Fruit fly (Drosophila melanogaster) whole organism, embryonic: ENCODE results near the gene TwdlJ.
A peak's percentile ranks its signal among the peaks of the same experiment; 100 is the strongest.

Experiments used
- Aef1 ChIP-seq: fragments of 200-800 bp; sonication (Bioruptor generic); IDR thresholded peaks from 3 replicates; pipeline ENCODE4 v1.3.6; 2022; ENCODE audit warnings: missing biosample characterization, missing genetic modification characterization
- CG10431 ChIP-seq: fragments of 200-800 bp; sonication (Bioruptor generic); optimal IDR thresholded peaks from 3 replicates; lab custom pipeline; 2018; ENCODE audit warnings: missing biosample characterization, mild to moderate bottlenecking, missing genetic modification characterization
- CG10979 ChIP-seq: fragments of 200-800 bp; sonication (Bioruptor generic); optimal IDR thresholded peaks from 2 replicates; lab custom pipeline; 2018; ENCODE audit warnings: missing biosample characterization, mild to moderate bottlenecking, missing genetic modification characterization, moderate library complexity
- CG14710 ChIP-seq: fragments of 200-800 bp; sonication (Bioruptor generic); optimal IDR thresholded peaks from 3 replicates; lab custom pipeline; 2019; ENCODE audit warnings: missing biosample characterization, mild to moderate bottlenecking, missing genetic modification characterization, moderate library complexity
- CG14965 ChIP-seq: fragments of 200-800 bp; sonication (Bioruptor generic); optimal IDR thresholded peaks from 2 replicates; lab custom pipeline; 2016; ENCODE audit warnings: missing biosample characterization, missing genetic modification characterization, borderline replicate concordance
- CG15073 ChIP-seq: fragments of 200-800 bp; sonication (Bioruptor generic); optimal IDR thresholded peaks from 2 replicates; lab custom pipeline; 2016; ENCODE audit warnings: missing biosample characterization, missing genetic modification characterization
- CG1602 ChIP-seq: fragments of 200-800 bp; sonication (Bioruptor generic); optimal IDR thresholded peaks from 3 replicates; lab custom pipeline; 2016; ENCODE audit warnings: missing biosample characterization, missing genetic modification characterization
- CG16779 ChIP-seq: fragments of 200-800 bp; sonication (Bioruptor generic); IDR thresholded peaks from 2 replicates; pipeline ENCODE4 v1.3.6; 2022; ENCODE audit warnings: missing biosample characterization, missing genetic modification characterization
- CG17186 ChIP-seq: fragments of 200-800 bp; sonication (Bioruptor generic); optimal IDR thresholded peaks from 3 replicates; lab custom pipeline; 2017; ENCODE audit warnings: missing biosample characterization, missing genetic modification reagents, missing genetic modification characterization
- CG17385 ChIP-seq: fragments of 200-800 bp; sonication (Bioruptor generic); optimal IDR thresholded peaks from 3 replicates; lab custom pipeline; 2018; ENCODE audit warnings: missing biosample characterization, mild to moderate bottlenecking, missing genetic modification characterization
- CG17829 ChIP-seq: fragments of 200-800 bp; optimal IDR thresholded peaks from 2 replicates; lab custom pipeline; 2019; ENCODE audit warnings: missing biosample characterization, mild to moderate bottlenecking, missing genetic modification characterization, moderate library complexity
- CG2129 ChIP-seq: fragments of 200-800 bp; sonication (Bioruptor generic); IDR thresholded peaks from 2 replicates; pipeline ENCODE4 v1.3.6; 2022; ENCODE audit warnings: missing biosample characterization, missing genetic modification characterization; ENCODE audit not compliant: partially characterized antibody
- CG2199 ChIP-seq: fragments of 200-800 bp; sonication (Bioruptor generic); IDR thresholded peaks from 3 replicates; pipeline ENCODE4 v1.3.6; 2022; ENCODE audit warnings: missing biosample characterization, missing genetic modification characterization
- CG30403 ChIP-seq: fragments of 200-800 bp; sonication (Bioruptor generic); optimal IDR thresholded peaks from 3 replicates; lab custom pipeline; 2016; ENCODE audit warnings: missing biosample characterization, missing genetic modification characterization
- CG30431 ChIP-seq: fragments of 200-800 bp; sonication (Bioruptor generic); optimal IDR thresholded peaks from 2 replicates; lab custom pipeline; 2017; ENCODE audit warnings: missing biosample characterization, missing genetic modification characterization
- CG4424 ChIP-seq: fragments of 200-800 bp; sonication (Bioruptor generic); optimal IDR thresholded peaks from 3 replicates; lab custom pipeline; 2016; ENCODE audit warnings: missing biosample characterization, missing genetic modification characterization
- CG7271 ChIP-seq: fragments of 200-800 bp; sonication (Bioruptor generic); optimal IDR thresholded peaks from 2 replicates; lab custom pipeline; 2018; ENCODE audit warnings: missing biosample characterization, mild to moderate bottlenecking, missing genetic modification characterization, moderate library complexity
- CG9817 ChIP-seq: fragments of 200-800 bp; sonication (Bioruptor generic); optimal IDR thresholded peaks from 2 replicates; lab custom pipeline; 2018; ENCODE audit warnings: missing biosample characterization, mild to moderate bottlenecking, missing genetic modification characterization, moderate library complexity
- Camta ChIP-seq: fragments of 200-800 bp; sonication (Bioruptor generic); optimal IDR thresholded peaks from 2 replicates; lab custom pipeline; 2016; ENCODE audit warnings: missing biosample characterization, missing genetic modification characterization
- Dbx ChIP-seq: fragments of 200-800 bp; sonication (Bioruptor generic); IDR thresholded peaks from 3 replicates; pipeline ENCODE4 v1.3.6; 2022; ENCODE audit warnings: missing biosample characterization, missing genetic modification characterization
- Doc3 ChIP-seq: fragments of 200-800 bp; sonication (Bioruptor generic); IDR thresholded peaks from 3 replicates; pipeline ENCODE4 v1.3.6; 2022; ENCODE audit warnings: missing biosample characterization, missing genetic modification characterization; ENCODE audit not compliant: partially characterized antibody
- Dref ChIP-seq: fragments of 200-800 bp; sonication (Bioruptor generic); IDR thresholded peaks from 2 replicates; pipeline ENCODE4 v1.3.6; 2022; ENCODE audit warnings: missing biosample characterization, missing genetic modification characterization
- Hey ChIP-seq: fragments of 200-800 bp; sonication (Bioruptor generic); optimal IDR thresholded peaks from 3 replicates; lab custom pipeline; 2018; ENCODE audit warnings: missing biosample characterization, mild to moderate bottlenecking, missing genetic modification characterization
- Hr78 ChIP-seq, 2 experiments: fragments of 200-800 bp in 1 of 2; fragments of >200 bp in 1 of 2; sonication (Bioruptor generic) in 1 of 2; optimal IDR thresholded peaks; 2 replicates each; lab custom pipeline; 2017 to 2019; ENCODE audit warnings: missing biosample characterization in 2 of 2, missing genetic modification characterization in 2 of 2, mild to moderate bottlenecking in 1 of 2, moderate library complexity in 1 of 2
- Hsf ChIP-seq: fragments of 200-800 bp; sonication (Bioruptor generic); optimal IDR thresholded peaks from 3 replicates; lab custom pipeline; 2016; ENCODE audit warnings: missing biosample characterization, missing genetic modification characterization
- Mrtf ChIP-seq: fragments of 200-800 bp; sonication (Bioruptor generic); IDR thresholded peaks from 3 replicates; pipeline ENCODE4 v1.3.6; 2022; ENCODE audit warnings: missing biosample characterization, missing genetic modification characterization
- PHDP ChIP-seq: fragments of 200-800 bp; sonication (Bioruptor generic); optimal IDR thresholded peaks from 3 replicates; lab custom pipeline; 2018; ENCODE audit warnings: missing biosample characterization, mild to moderate bottlenecking, missing genetic modification characterization, moderate library complexity
- Pdp1 ChIP-seq, 2 experiments: fragments of 200-800 bp; sonication (Bioruptor generic); optimal IDR thresholded peaks; 3 replicates each; lab custom pipeline; 2016; ENCODE audit warnings: missing biosample characterization in 2 of 2, missing genetic modification characterization in 2 of 2, mild to moderate bottlenecking in 1 of 2, moderate library complexity in 1 of 2
- Ravus ChIP-seq: fragments of 200-800 bp; sonication (Bioruptor generic); IDR thresholded peaks from 2 replicates; pipeline ENCODE4 v1.3.6; 2022; ENCODE audit warnings: missing biosample characterization, missing genetic modification characterization
- az2 ChIP-seq: fragments of 200-800 bp; sonication (Bioruptor generic); optimal IDR thresholded peaks from 3 replicates; lab custom pipeline; 2016; ENCODE audit warnings: missing biosample characterization, missing genetic modification characterization
- bab2 ChIP-seq: fragments of 200-800 bp; sonication (Bioruptor generic); optimal IDR thresholded peaks from 2 replicates; lab custom pipeline; 2016; ENCODE audit warnings: missing biosample characterization, missing genetic modification characterization
- bbx ChIP-seq: fragments of 200-800 bp; sonication (Bioruptor generic); IDR thresholded peaks from 2 replicates; pipeline ENCODE4 v1.3.6; 2022; ENCODE audit warnings: missing biosample characterization, missing genetic modification characterization; ENCODE audit not compliant: partially characterized antibody
- chm ChIP-seq: fragments of 200-800 bp; sonication (Bioruptor generic); IDR thresholded peaks from 2 replicates; pipeline ENCODE4 v1.3.6; 2022; ENCODE audit warnings: missing biosample characterization, missing genetic modification characterization
- ci ChIP-seq: fragments of 200-800 bp; sonication (Bioruptor generic); IDR thresholded peaks from 3 replicates; pipeline ENCODE4 v1.3.6; 2022; ENCODE audit warnings: missing biosample characterization, missing genetic modification characterization
- exex ChIP-seq: fragments of 200-800 bp; sonication (Bioruptor generic); optimal IDR thresholded peaks from 4 replicates; lab custom pipeline; 2018; ENCODE audit warnings: missing biosample characterization, mild to moderate bottlenecking, missing genetic modification characterization, moderate library complexity
- fd64A ChIP-seq: fragments of 200-800 bp; sonication (Bioruptor generic); optimal IDR thresholded peaks from 3 replicates; lab custom pipeline; 2018; ENCODE audit warnings: missing biosample characterization, mild to moderate bottlenecking, missing genetic modification characterization
- klu ChIP-seq: fragments of 200-800 bp; sonication (Bioruptor generic); IDR thresholded peaks from 2 replicates; pipeline ENCODE4 v1.3.6; 2022; ENCODE audit warnings: missing biosample characterization, missing genetic modification characterization
- lab ChIP-seq: fragments of 200-800 bp; sonication (Bioruptor generic); optimal IDR thresholded peaks from 3 replicates; lab custom pipeline; 2017; ENCODE audit warnings: missing biosample characterization, missing genetic modification characterization, mild to moderate bottlenecking, moderate library complexity, missing genetic modification reagents
- mam ChIP-seq: fragments of 200-800 bp; sonication (Bioruptor generic); optimal IDR thresholded peaks from 3 replicates; lab custom pipeline; 2016; ENCODE audit warnings: missing biosample characterization, missing genetic modification characterization
- nmo ChIP-seq: fragments of 200-800 bp; sonication (Bioruptor generic); optimal IDR thresholded peaks from 2 replicates; lab custom pipeline; 2018; ENCODE audit warnings: missing biosample characterization, mild to moderate bottlenecking, missing genetic modification characterization, moderate library complexity
- pan ChIP-seq, 4 experiments: fragments of >200 bp in 3 of 4; fragments of 200-800 bp in 1 of 4; sonication (Bioruptor generic) in 1 of 4; optimal IDR thresholded peaks in 3 of 4; IDR thresholded peaks in 1 of 4; 2 replicates each; pipeline versions ENCODE4 v1.3.6 to Lab custom; 2017 to 2022; ENCODE audit warnings: missing biosample characterization in 2 of 4, missing genetic modification characterization in 2 of 4, mixed read lengths in 1 of 4
- salm ChIP-seq: fragments of 200-800 bp; sonication (Bioruptor generic); optimal IDR thresholded peaks from 2 replicates; lab custom pipeline; 2018; ENCODE audit warnings: missing biosample characterization, mild to moderate bottlenecking, missing genetic modification characterization
- scrt ChIP-seq: fragments of 200-800 bp; sonication (Bioruptor generic); optimal IDR thresholded peaks from 2 replicates; lab custom pipeline; 2018; ENCODE audit warnings: missing biosample characterization, mild to moderate bottlenecking, missing genetic modification characterization, moderate library complexity
- sisA ChIP-seq: fragments of 200-800 bp; sonication (Bioruptor generic); IDR thresholded peaks from 2 replicates; pipeline ENCODE4 v1.3.6; 2022; ENCODE audit warnings: missing biosample characterization, missing genetic modification characterization
- sqz ChIP-seq: fragments of 200-800 bp; sonication (Bioruptor generic); optimal IDR thresholded peaks from 3 replicates; lab custom pipeline; 2018; ENCODE audit warnings: missing biosample characterization, mild to moderate bottlenecking, missing genetic modification characterization
- unc-4 ChIP-seq: fragments of 200-800 bp; sonication (Bioruptor generic); IDR thresholded peaks from 2 replicates; pipeline ENCODE4 v1.3.6; 2022; ENCODE audit warnings: missing biosample characterization, missing genetic modification characterization; ENCODE audit not compliant: partially characterized antibody
- vnd ChIP-seq: fragments of 200-800 bp; sonication (Bioruptor generic); IDR thresholded peaks from 3 replicates; pipeline ENCODE4 v1.3.6; 2022; ENCODE audit warnings: missing biosample characterization, missing genetic modification characterization; ENCODE audit not compliant: partially characterized antibody
- zen2 ChIP-seq: fragments of 200-800 bp; sonication (Bioruptor generic); IDR thresholded peaks from 3 replicates; pipeline ENCODE4 v1.3.6; 2022; ENCODE audit warnings: missing biosample characterization, missing genetic modification characterization; ENCODE audit not compliant: partially characterized antibody

Gene TwdlJ

DNA sequence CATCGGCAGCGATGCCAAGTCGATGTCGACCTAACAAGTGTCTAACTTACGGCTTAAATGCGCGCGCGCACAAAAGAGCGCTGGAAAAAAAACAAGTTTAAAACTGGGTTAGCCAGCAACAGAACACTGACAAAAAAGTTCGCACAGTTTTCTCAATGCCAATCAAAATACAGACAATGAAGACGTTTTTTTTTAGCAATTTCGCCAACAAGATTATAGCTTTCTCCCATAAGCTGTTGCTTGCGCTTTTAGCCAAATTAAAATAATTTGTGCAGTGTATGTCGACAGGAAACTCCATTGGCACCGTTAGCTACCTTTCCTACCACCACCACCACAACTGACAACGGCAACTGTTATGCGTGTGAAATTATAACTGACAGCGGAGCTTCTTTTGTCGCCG, 24.9 kb downstream of the TwdlJ start (continued):
- TF ChIP-seq CG2199 (GFP tag; lab: Robert Waterston, UW) (no peak), Ravus (GFP tag; lab: Robert Waterston, UW) (no peak), CG17829 (tag; lab: Kevin White, UChicago) (no peak), Camta (peak; percentile 46), sqz (GFP tag; lab: Kevin White, UChicago) (no peak), Dbx (GFP tag; lab: Robert Waterston, UW) (0 out of 3 replicates have a peak, but pooled peaks have one; percentile 28), Mrtf (GFP tag; lab: Robert Waterston, UW) (peak; percentile 64; the same call in 2 of the 3 replicates), Hey (tag; lab: Kevin White, UChicago) (no peak), Doc3 (GFP tag; lab: Robert Waterston, UW) (no peak), ci (GFP tag; lab: Robert Waterston, UW) (peak; percentile 62; the same call in 1 of the 3 replicates), Hr78 (GFP tag; optimal IDR thresholded peaks at IDR 0.05; lab: Kevin White, UChicago) (no peak), exex (tag; lab: Kevin White, UChicago) (no peak), salm (peak; percentile 3), nmo (peak; percentile 32), Hsf (GFP tag; lab: Kevin White, UChicago) (peak; percentile 56), CG10979 (tag; lab: Kevin White, UChicago) (no peak), chm (peak; percentile 18; the same call in 1 of the 2 replicates), zen2 (GFP tag; lab: Robert Waterston, UW) (no peak), CG14965 (GFP tag; lab: Kevin White, UChicago) (peak; percentile 16), CG16779 (GFP tag; lab: Robert Waterston, UW) (no peak), CG30403 (GFP tag; lab: Kevin White, UChicago) (peak; percentile 66), scrt (peak; percentile 46), unc-4 (GFP tag; lab: Robert Waterston, UW) (no peak), PHDP (tag; lab: Kevin White, UChicago) (peak; percentile 59), CG7271 (tag; lab: Kevin White, UChicago) (no peak), CG10431 (no peak), Pdp1 (GFP tag; optimal IDR thresholded peaks at IDR 0.05; lab: Kevin White, UChicago) (peak in 1 of 2 experiments; percentile 39), CG14710 (no peak), pan (optimal IDR thresholded peaks at IDR 0.05; lab: Kevin White, UChicago) (no peak), pan (GFP tag; optimal IDR thresholded peaks at IDR 0.05 in 1 of 2, IDR thresholded peaks at IDR 0.05 in 1 of 2) (peak in 1 of 2 experiments; percentile 79), vnd (GFP tag; lab: Robert Waterston, UW) (no peak), CG1602 (peak; percentile 1), lab (GFP tag; lab: Kevin White, UChicago) (peak; percentile 74), CG17186 (GFP tag; lab: Kevin White, UChicago) (no peak), CG15073 (GFP tag; lab: Kevin White, UChicago) (no peak), az2 (peak; percentile 35), Dref (GFP tag; lab: Robert Waterston, UW) (no peak), bbx (GFP tag; lab: Robert Waterston, UW) (no peak), CG30431 (peak; percentile 1), bab2 (GFP tag; lab: Kevin White, UChicago) (peak; percentile 48), CG9817 (peak; percentile 19), Aef1 (GFP tag; lab: Robert Waterston, UW) (peak; percentile 52; the same call in 1 of the 3 replicates), sisA (GFP tag; lab: Robert Waterston, UW) (peak; percentile 65), CG2129 (GFP tag; lab: Robert Waterston, UW) (no peak), klu (0 out of 2 replicates have a peak, but pooled peaks have one; percentile 39), CG17385 (peak; percentile 17), mam (GFP tag; lab: Kevin White, UChicago) (peak; percentile 52), fd64A (GFP tag; lab: Kevin White, UChicago) (no peak), CG4424 (peak; percentile 27)
